Fruit fly (Drosophila melanogaster) ovary, adult (tissue): ENCODE results near the gene sphinx1.

Experiments used
- CG17801 ChIP-seq: fragments of 200-800 bp; optimal IDR thresholded peaks from 2 replicates; lab custom pipeline; 2019; ENCODE audit warnings: missing biosample characterization, mild to moderate bottlenecking, missing genetic modification characterization, moderate library complexity; ENCODE audit not compliant: partially characterized antibody

Gene sphinx1

DNA sequence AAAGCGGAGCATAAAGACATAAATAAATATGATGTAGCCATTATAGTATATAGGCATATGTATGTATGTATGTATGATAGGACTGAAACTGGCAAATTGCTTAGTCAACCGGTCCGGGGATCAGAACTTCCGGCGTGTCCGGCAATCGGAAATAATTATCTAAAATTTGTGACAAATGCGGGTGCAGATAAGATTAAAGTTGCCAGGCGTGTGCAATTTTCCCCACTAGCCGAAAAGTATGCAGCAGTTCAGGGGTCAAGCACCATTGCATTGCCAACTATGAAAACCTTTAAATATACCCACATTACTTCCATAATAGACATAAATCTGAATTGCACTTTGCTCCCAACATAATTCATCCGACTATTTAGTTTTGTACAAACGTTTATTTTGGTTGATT, 6.9 kb downstream of the sphinx1 start:
- no peak for TF ChIP-seq CG17801

dm6 chr3L:7423517-7423916, 15.7 kb downstream of the sphinx1 start, which contains the start of gene CG42458:
Gene CG42458 (plus strand): TSS chr3L:7423827.
- no peak for TF ChIP-seq CG17801

dm6 chr3L:7422578-7422977, 16.6 kb downstream of the sphinx1 start:
- no peak for TF ChIP-seq CG17801

DNA sequence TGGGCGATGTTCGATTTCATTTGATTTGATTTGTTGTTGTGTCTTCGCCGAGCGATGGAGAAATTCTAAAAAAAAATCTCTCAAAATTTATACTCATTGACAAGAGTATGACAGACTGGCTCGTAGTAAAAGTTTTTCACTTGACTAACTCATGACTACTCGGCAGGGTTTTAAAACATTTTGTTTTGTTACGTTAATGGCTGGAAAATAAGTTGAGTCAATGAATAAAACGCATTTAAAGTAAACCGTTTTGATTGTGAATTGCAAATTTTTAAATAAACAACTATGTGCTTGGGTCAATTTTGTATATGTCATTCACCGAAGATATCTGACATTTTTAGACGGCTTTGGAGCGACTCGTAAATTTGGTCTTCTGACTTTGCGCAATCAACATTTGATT, 35.1 kb downstream of the sphinx1 start, which contains the start of gene CG8560:
CG8560 (minus strand) TSS at position 101 of the 400 bp plus-strand sequence.
- TF ChIP-seq CG17801: no peak

DNA sequence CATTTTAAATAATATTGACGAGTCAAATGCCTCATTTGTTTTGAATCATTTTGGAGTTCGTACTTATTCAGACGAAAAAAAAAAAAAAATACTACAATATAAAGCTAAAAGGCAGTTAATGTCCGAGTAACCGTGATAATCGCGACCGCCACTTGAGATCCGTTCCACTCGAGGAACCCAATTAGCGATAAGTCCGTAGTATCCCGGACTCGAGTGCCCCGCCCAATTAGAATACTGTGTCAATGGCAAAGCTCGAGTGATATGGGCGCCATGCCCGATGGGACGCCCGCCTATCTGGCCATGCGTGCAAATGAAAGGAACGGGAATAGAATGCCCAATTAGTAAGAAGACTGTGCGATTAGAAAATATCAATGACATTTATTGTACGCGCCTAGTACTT, 37.2 kb downstream of the sphinx1 start:
- no peak for TF ChIP-seq CG17801

- no peak for TF ChIP-seq CG17801
These were observed 39.4 kb downstream of the sphinx1 start, which contains the start of gene CG18417 for dm6 chr3L:7399770-7400169. Gene CG18417 (plus strand): TSS chr3L:7400070.

- TF ChIP-seq CG17801: no peak
These were observed 41.2 kb downstream of the sphinx1 start, which contains the start of gene CG8562 for dm6 chr3L:7397979-7398378. Gene CG8562 (plus strand): TSS chr3L:7398285.

dm6 chr3L:7396055-7396454, 43.1 kb downstream of the sphinx1 start, which contains the start of gene CG32379:
Gene CG32379 (plus strand): TSS chr3L:7396355.
- TF ChIP-seq CG17801: no peak

DNA sequence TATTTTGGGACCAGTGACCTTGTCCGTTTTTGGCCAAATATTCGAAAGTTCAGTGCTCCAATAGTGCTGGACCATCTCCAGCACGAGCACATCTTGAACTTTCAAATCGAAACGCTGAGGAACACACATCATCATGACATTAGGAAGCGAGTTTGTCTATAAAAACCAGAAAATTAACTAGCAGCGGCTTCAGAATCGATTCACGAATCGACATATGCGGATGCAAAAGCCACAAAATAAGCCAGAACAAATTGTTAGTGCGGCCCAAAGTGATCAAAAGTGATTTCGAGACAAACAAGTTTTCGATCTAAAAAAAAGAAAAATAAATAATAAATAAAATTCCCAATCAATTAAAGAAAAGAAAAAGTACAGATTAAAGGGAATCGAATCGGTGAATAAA, 48.8 kb downstream of the sphinx1 start, which contains the start of gene CG8563:
CG8563 (plus strand) TSS at position 301 of the 400 bp plus-strand sequence.
- TF ChIP-seq CG17801: no peak

- no peak for TF ChIP-seq CG17801
These were observed 49.2 kb downstream of the sphinx1 start for dm6 chr3L:7390004-7390403.
